Worm (Caenorhabditis elegans) whole organism, young adult: Measurements from ENCODE around the gene cysl-2.

Experiments
- B0261.1 ChIP-seq: sonication (generic microtip); optimal IDR thresholded peaks from 2 replicates; lab custom pipeline; 2016; ENCODE audit warnings: mild to moderate bottlenecking, missing genetic modification characterization, moderate library complexity, missing compliant biosample characterization
- F23B12.7 ChIP-seq: sonication (generic microtip); optimal IDR thresholded peaks from 2 replicates; lab custom pipeline; 2017; ENCODE audit warnings: missing genetic modification characterization, mild to moderate bottlenecking, missing compliant biosample characterization, antibody characterized with exemption, moderate library complexity; ENCODE audit not compliant: insufficient read depth
- F49E8.2 ChIP-seq: sonication (generic microtip); optimal IDR thresholded peaks from 3 replicates; lab custom pipeline; 2017; ENCODE audit warnings: missing genetic modification characterization, mild to moderate bottlenecking, missing compliant biosample characterization, antibody characterized with exemption, moderate library complexity; ENCODE audit not compliant: insufficient read depth
- F52B5.7 ChIP-seq: sonication (generic microtip); optimal IDR thresholded peaks from 2 replicates; lab custom pipeline; 2016; ENCODE audit warnings: mild to moderate bottlenecking, missing genetic modification characterization, missing compliant biosample characterization
- F55B11.4 ChIP-seq: sonication (generic microtip); optimal IDR thresholded peaks from 2 replicates; lab custom pipeline; 2016; ENCODE audit warnings: missing compliant biosample characterization, missing genetic modification characterization, borderline replicate concordance; ENCODE audit not compliant: insufficient read depth
- F57A8.1 ChIP-seq: fragments of 200-800 bp; sonication (Bioruptor generic); optimal IDR thresholded peaks from 2 replicates; lab custom pipeline; 2018; ENCODE audit warnings: mild to moderate bottlenecking, missing genetic modification characterization, moderate library complexity, missing compliant biosample characterization
- Y67H2A.10 ChIP-seq: fragments of 200-800 bp; sonication (Bioruptor generic); conservative IDR thresholded peaks from 2 replicates; pipeline ENCODE4 v1.3.6; 2022; ENCODE audit warnings: missing genetic modification reagents, missing genetic modification characterization, missing compliant biosample characterization
- ZK185.1 ChIP-seq: sonication (generic microtip); optimal IDR thresholded peaks from 2 replicates; lab custom pipeline; 2016; ENCODE audit warnings: mild to moderate bottlenecking, missing genetic modification characterization, missing compliant biosample characterization; ENCODE audit not compliant: poor library complexity, severe bottlenecking
- aptf-2 ChIP-seq: fragments of 200-800 bp; sonication (Bioruptor generic); conservative IDR thresholded peaks from 2 replicates; pipeline ENCODE4 v1.3.6; 2022; ENCODE audit warnings: missing genetic modification reagents, missing genetic modification characterization, missing compliant biosample characterization
- athp-1 ChIP-seq: sonication (generic microtip); optimal IDR thresholded peaks from 2 replicates; lab custom pipeline; 2017; ENCODE audit warnings: mild to moderate bottlenecking, missing genetic modification characterization, missing compliant biosample characterization
- bed-2 ChIP-seq: fragments of 200-800 bp; sonication (Bioruptor generic); IDR thresholded peaks from 2 replicates; pipeline ENCODE4 v1.3.6; 2022; ENCODE audit warnings: missing genetic modification reagents, missing genetic modification characterization, missing compliant biosample characterization
- cebp-1 ChIP-seq, 2 experiments: fragments of 200-800 bp in 1 of 2; sonication (Bioruptor generic) in 1 of 2; sonication (generic microtip) in 1 of 2; IDR thresholded peaks in 1 of 2; optimal IDR thresholded peaks in 1 of 2; 2 replicates each; pipeline versions ENCODE4 v1.3.6 to Lab custom; 2017 to 2022; ENCODE audit warnings: missing compliant biosample characterization in 2 of 2, missing genetic modification characterization in 2 of 2, mild to moderate bottlenecking in 1 of 2, missing genetic modification reagents in 1 of 2, moderate library complexity in 1 of 2
- ceh-27 ChIP-seq: fragments of 200-800 bp; sonication (Bioruptor generic); optimal IDR thresholded peaks from 2 replicates; lab custom pipeline; 2018; ENCODE audit warnings: mild to moderate bottlenecking, missing genetic modification characterization, moderate library complexity, missing compliant biosample characterization
- ceh-91 ChIP-seq: fragments of 200-800 bp; sonication (Bioruptor generic); IDR thresholded peaks from 2 replicates; pipeline ENCODE4 v1.3.6; 2022; ENCODE audit warnings: missing genetic modification reagents, missing genetic modification characterization, missing compliant biosample characterization
- dox-1 ChIP-seq: fragments of 200-800 bp; sonication (Bioruptor generic); IDR thresholded peaks from 2 replicates; pipeline ENCODE4 v1.3.6; 2022; ENCODE audit warnings: missing genetic modification reagents, missing genetic modification characterization, missing compliant biosample characterization
- dpff-1 ChIP-seq: sonication (generic microtip); optimal IDR thresholded peaks from 2 replicates; lab custom pipeline; 2017; ENCODE audit warnings: mild to moderate bottlenecking, missing genetic modification characterization, missing compliant biosample characterization
- egrh-3 ChIP-seq: fragments of 200-800 bp; sonication (Bioruptor generic); IDR thresholded peaks from 2 replicates; pipeline ENCODE4 v1.3.6; 2022; ENCODE audit warnings: missing genetic modification reagents, missing genetic modification characterization, missing compliant biosample characterization
- ekl-4 ChIP-seq: fragments of 200-800 bp; sonication (Bioruptor generic); IDR thresholded peaks from 2 replicates; pipeline ENCODE4 v1.3.6; 2022; ENCODE audit warnings: missing genetic modification reagents, missing genetic modification characterization, missing compliant biosample characterization
- ets-4 ChIP-seq: fragments of 200-800 bp; sonication (Bioruptor generic); optimal IDR thresholded peaks from 2 replicates; lab custom pipeline; 2018; ENCODE audit warnings: mild to moderate bottlenecking, missing genetic modification characterization, missing compliant biosample characterization
- fkh-3 ChIP-seq: sonication (generic microtip); optimal IDR thresholded peaks from 2 replicates; lab custom pipeline; 2016; ENCODE audit warnings: mild to moderate bottlenecking, missing genetic modification characterization, missing compliant biosample characterization
- hlh-26 ChIP-seq: fragments of 200-800 bp; sonication (Bioruptor generic); conservative IDR thresholded peaks from 2 replicates; pipeline ENCODE4 v1.3.6; 2022; ENCODE audit warnings: missing genetic modification reagents, missing genetic modification characterization, missing compliant biosample characterization
- hmg-1.2 ChIP-seq: fragments of 200-800 bp; sonication (Bioruptor generic); IDR thresholded peaks from 2 replicates; pipeline ENCODE4 v1.3.6; 2022; ENCODE audit warnings: missing genetic modification reagents, missing genetic modification characterization, missing compliant biosample characterization
- hrde-1 ChIP-seq: sonication (generic microtip); optimal IDR thresholded peaks from 2 replicates; lab custom pipeline; 2016; ENCODE audit warnings: missing genetic modification characterization, mild to moderate bottlenecking, missing compliant biosample characterization, moderate library complexity, missing genotype, missing genetic modification reagents, borderline replicate concordance
- lin-40 ChIP-seq: sonication (generic microtip); optimal IDR thresholded peaks from 2 replicates; lab custom pipeline; 2016; ENCODE audit warnings: missing genetic modification characterization, mild to moderate bottlenecking, missing compliant biosample characterization, missing genotype, missing genetic modification reagents
- lir-1 ChIP-seq: fragments of 200-800 bp; sonication (Bioruptor generic); conservative IDR thresholded peaks from 2 replicates; pipeline ENCODE4 v1.3.6; 2022; ENCODE audit warnings: missing genetic modification reagents, missing genetic modification characterization, missing compliant biosample characterization
- madf-10 ChIP-seq: sonication (generic microtip); optimal IDR thresholded peaks from 2 replicates; lab custom pipeline; 2016; ENCODE audit warnings: mild to moderate bottlenecking, missing genetic modification characterization, missing compliant biosample characterization
- mes-4 ChIP-seq: sonication (generic microtip); optimal IDR thresholded peaks from 2 replicates; lab custom pipeline; 2016; ENCODE audit warnings: missing genotype, missing genetic modification characterization, missing compliant biosample characterization
- mxl-1 ChIP-seq: sonication (generic microtip); optimal IDR thresholded peaks from 2 replicates; lab custom pipeline; 2016; ENCODE audit warnings: missing genetic modification characterization, missing compliant biosample characterization
- nhr-120 ChIP-seq: fragments of 200-800 bp; sonication (Bioruptor generic); IDR thresholded peaks from 2 replicates; pipeline ENCODE4 v1.3.6; 2022; ENCODE audit warnings: missing genetic modification characterization, missing compliant biosample characterization
- nhr-179 ChIP-seq: sonication (generic microtip); optimal IDR thresholded peaks from 2 replicates; lab custom pipeline; 2016; ENCODE audit warnings: mild to moderate bottlenecking, missing genetic modification characterization, missing compliant biosample characterization
- nhr-80 ChIP-seq: sonication (generic microtip); optimal IDR thresholded peaks from 2 replicates; lab custom pipeline; 2016; ENCODE audit warnings: missing genetic modification characterization, missing compliant biosample characterization
- pbrm-1 ChIP-seq: fragments of 200-800 bp; sonication (Bioruptor generic); IDR thresholded peaks from 2 replicates; pipeline ENCODE4 v1.3.6; 2022; ENCODE audit warnings: missing genetic modification reagents, missing genetic modification characterization, missing compliant biosample characterization
- rec-8 ChIP-seq, 2 experiments: sonication (generic microtip); optimal IDR thresholded peaks; 2 replicates each; lab custom pipeline; 2016; ENCODE audit warnings: mild to moderate bottlenecking in 2 of 2, missing genetic modification characterization in 2 of 2, missing genetic modification reagents in 2 of 2, missing genotype in 2 of 2, missing biosample characterization in 1 of 2, missing compliant biosample characterization in 1 of 2, moderate library complexity in 1 of 2
- sdz-38 ChIP-seq: sonication (generic microtip); optimal IDR thresholded peaks from 2 replicates; lab custom pipeline; 2016; ENCODE audit warnings: missing genotype, missing genetic modification characterization, missing compliant biosample characterization
- sea-2 ChIP-seq: fragments of 200-800 bp; sonication (Bioruptor generic); IDR thresholded peaks from 2 replicates; pipeline ENCODE4 v1.3.6; 2022; ENCODE audit warnings: missing genetic modification characterization, missing compliant biosample characterization
- snpc-1.1 ChIP-seq: sonication (generic microtip); optimal IDR thresholded peaks from 2 replicates; lab custom pipeline; 2017; ENCODE audit warnings: missing genetic modification characterization, mild to moderate bottlenecking, missing compliant biosample characterization, antibody characterized with exemption, moderate library complexity, missing genotype, missing genetic modification reagents; ENCODE audit not compliant: insufficient read depth
- snpc-1.3 ChIP-seq: sonication (generic microtip); optimal IDR thresholded peaks from 2 replicates; lab custom pipeline; 2017; ENCODE audit warnings: missing genetic modification characterization, mild to moderate bottlenecking, missing compliant biosample characterization, antibody characterized with exemption, moderate library complexity, missing genotype, missing genetic modification reagents; ENCODE audit not compliant: insufficient read depth
- snpc-3.4 ChIP-seq: sonication (generic microtip); optimal IDR thresholded peaks from 2 replicates; lab custom pipeline; 2017; ENCODE audit warnings: missing genetic modification characterization, mild to moderate bottlenecking, missing compliant biosample characterization, antibody characterized with exemption, moderate library complexity, missing genotype, missing genetic modification reagents
- somi-1 ChIP-seq: fragments of 200-800 bp; sonication (Bioruptor generic); optimal IDR thresholded peaks from 2 replicates; lab custom pipeline; 2018; ENCODE audit warnings: mild to moderate bottlenecking, missing genetic modification characterization, missing compliant biosample characterization
- tbp1 ChIP-seq: fragments of 200-800 bp; sonication (Bioruptor generic); optimal IDR thresholded peaks from 2 replicates; lab custom pipeline; 2018; ENCODE audit warnings: mild to moderate bottlenecking, missing genetic modification characterization, missing compliant biosample characterization
- tbx-9 ChIP-seq: sonication (generic microtip); optimal IDR thresholded peaks from 2 replicates; lab custom pipeline; 2016; ENCODE audit warnings: borderline replicate concordance, missing genetic modification characterization, inconsistent platforms, missing compliant biosample characterization
- unc-62 ChIP-seq: fragments of 150-350 bp; optimal IDR thresholded peaks from 2 replicates; lab custom pipeline; 2014; ENCODE audit warnings: missing biosample characterization, missing genetic modification reagents, missing genetic modification characterization
- xnd-1 ChIP-seq: sonication (generic microtip); optimal IDR thresholded peaks from 2 replicates; lab custom pipeline; 2016; ENCODE audit warnings: missing genotype, missing genetic modification reagents, missing genetic modification characterization, missing compliant biosample characterization
- zfh-2 ChIP-seq: fragments of 200-800 bp; sonication (Bioruptor generic); conservative IDR thresholded peaks from 2 replicates; pipeline ENCODE4 v1.3.6; 2022; ENCODE audit warnings: missing genetic modification reagents, missing genetic modification characterization, missing compliant biosample characterization
- ztf-18 ChIP-seq: sonication (generic microtip); optimal IDR thresholded peaks from 2 replicates; lab custom pipeline; 2016; ENCODE audit warnings: missing genotype, mild to moderate bottlenecking, missing genetic modification characterization, missing compliant biosample characterization
- ztf-22 ChIP-seq: fragments of 200-800 bp; sonication (Bioruptor generic); optimal IDR thresholded peaks from 2 replicates; lab custom pipeline; 2018; ENCODE audit warnings: mild to moderate bottlenecking, missing genetic modification characterization, moderate library complexity, missing compliant biosample characterization

cysl-2 gene

ce11 chrII:14479583-14480245, 14.5 kb downstream of the cysl-2 start, which contains the start of gene C13B4.1 (continued):
- no peak for TF ChIP-seq aptf-2 (GFP tag; lab: Robert Waterston, UW)
- no peak; the same call in 1 of the 2 replicates for TF ChIP-seq ekl-4 (GFP tag; lab: Robert Waterston, UW)
- no peak for TF ChIP-seq zfh-2 (GFP tag; lab: Robert Waterston, UW)
- no peak for TF ChIP-seq ztf-18 (tag; lab: Kevin White, UChicago)
- TF ChIP-seq nhr-80 = no peak
- no peak for TF ChIP-seq athp-1 (tag; lab: Kevin White, UChicago)
- TF ChIP-seq somi-1 (GFP tag; lab: Kevin White, UChicago) = no peak
- peak; percentile 41 for TF ChIP-seq F23B12.7
- TF ChIP-seq cebp-1 (GFP tag; IDR thresholded peaks at IDR 0.05; lab: Robert Waterston, UW) = no peak
- TF ChIP-seq cebp-1 (tag; optimal IDR thresholded peaks at IDR 0.05; lab: Kevin White, UChicago) = no peak
- no peak for TF ChIP-seq mxl-1 (tag; lab: Kevin White, UChicago)
- no peak for TF ChIP-seq snpc-1.3 (tag; lab: Kevin White, UChicago)
- TF ChIP-seq ets-4 = no peak
- no peak for TF ChIP-seq snpc-1.1 (tag; lab: Kevin White, UChicago)
- TF ChIP-seq lin-40 (tag; lab: Kevin White, UChicago) = no peak
- TF ChIP-seq sea-2 (GFP tag; lab: Robert Waterston, UW) = no peak
- no peak for TF ChIP-seq ZK185.1
- TF ChIP-seq ztf-22 (GFP tag; lab: Kevin White, UChicago) = no peak
- TF ChIP-seq F55B11.4 (tag; lab: Kevin White, UChicago) = no peak
- TF ChIP-seq madf-10 (tag; lab: Kevin White, UChicago) = no peak
- TF ChIP-seq bed-2 = no peak
- TF ChIP-seq xnd-1 (tag; lab: Kevin White, UChicago) = peak; percentile 50
- no peak for TF ChIP-seq sdz-38 (tag; lab: Kevin White, UChicago)
- TF ChIP-seq tbx-9 = no peak
- no peak for TF ChIP-seq rec-8 (tag; optimal IDR thresholded peaks at IDR 0.05; lab: Kevin White, UChicago)
- peak; percentile 36 for TF ChIP-seq snpc-3.4
- TF ChIP-seq fkh-3 (tag; lab: Kevin White, UChicago) = no peak
- TF ChIP-seq ceh-91 = peak; percentile 61
- TF ChIP-seq Y67H2A.10 (GFP tag; lab: Robert Waterston, UW) = no peak
- no peak for TF ChIP-seq F52B5.7 (tag; lab: Kevin White, UChicago)
- TF ChIP-seq nhr-179 = no peak
- no peak for TF ChIP-seq F57A8.1 (GFP tag; lab: Kevin White, UChicago)
- no peak for TF ChIP-seq nhr-120 (GFP tag; lab: Robert Waterston, UW)
- TF ChIP-seq F49E8.2 (tag; lab: Kevin White, UChicago) = peak; percentile 37
- TF ChIP-seq dox-1 (GFP tag; lab: Robert Waterston, UW) = peak; percentile 67
- no peak for TF ChIP-seq hmg-1.2 (GFP tag; lab: Robert Waterston, UW)
- no peak; the same call in 1 of the 2 replicates for TF ChIP-seq lir-1 (GFP tag; lab: Robert Waterston, UW)
- no peak for TF ChIP-seq hrde-1 (tag; lab: Kevin White, UChicago)
- no peak for TF ChIP-seq ceh-27 (GFP tag; lab: Kevin White, UChicago)
- peak; percentile 26 for TF ChIP-seq tbp1 (GFP tag; lab: Kevin White, UChicago)
- TF ChIP-seq mes-4 (tag; lab: Kevin White, UChicago) = no peak
- TF ChIP-seq egrh-3 = no peak
- no peak for TF ChIP-seq B0261.1
- TF ChIP-seq pbrm-1 (GFP tag; lab: Robert Waterston, UW) = 0 out of 2 replicates have a peak, but pooled peaks have one; percentile 34
- no peak for TF ChIP-seq dpff-1 (tag; lab: Kevin White, UChicago)
- no peak for TF ChIP-seq unc-62 (GFP tag; lab: Kevin White, UChicago)
- TF ChIP-seq hlh-26 (GFP tag; lab: Robert Waterston, UW) = no peak
